Worm (Caenorhabditis elegans) whole organism, mixed stage, embryonic: ENCODE results near the gene srx-8.

Experiments
- M03D4.4 ChIP-seq: sonication (generic microtip); optimal IDR thresholded peaks from 2 replicates; lab custom pipeline; 2017; ENCODE audit warnings: mild to moderate bottlenecking, missing genetic modification characterization, missing compliant biosample characterization
- bed-3 ChIP-seq: fragments of 200-800 bp; sonication (Bioruptor generic); optimal IDR thresholded peaks from 3 replicates; lab custom pipeline; 2018; ENCODE audit warnings: mild to moderate bottlenecking, missing genetic modification characterization, moderate library complexity, missing compliant biosample characterization
- ceh-39 ChIP-seq: fragments of 150-350 bp; optimal IDR thresholded peaks from 2 replicates; lab custom pipeline; 2014; ENCODE audit warnings: missing biosample characterization, missing genetic modification characterization
- ceh-43 ChIP-seq: fragments of 200-800 bp; sonication (Bioruptor generic); optimal IDR thresholded peaks from 2 replicates; lab custom pipeline; 2018; ENCODE audit warnings: mild to moderate bottlenecking, missing genetic modification characterization, moderate library complexity, missing compliant biosample characterization
- ces-1 ChIP-seq: fragments of 150-350 bp; optimal IDR thresholded peaks from 2 replicates; lab custom pipeline; 2014; ENCODE audit warnings: missing biosample characterization, missing genetic modification reagents, missing genetic modification characterization
- cnd-1 ChIP-seq: fragments of 200-800 bp; sonication (Bioruptor generic); optimal IDR thresholded peaks from 2 replicates; lab custom pipeline; 2018; ENCODE audit warnings: mild to moderate bottlenecking, missing genetic modification characterization, missing compliant biosample characterization
- elt-1 ChIP-seq: sonication (generic microtip); optimal IDR thresholded peaks from 2 replicates; lab custom pipeline; 2017; ENCODE audit warnings: missing genetic modification characterization, mild to moderate bottlenecking, missing compliant biosample characterization, antibody characterized with exemption, moderate library complexity, borderline replicate concordance; ENCODE audit not compliant: insufficient read depth
- flh-1 ChIP-seq: fragments of 200-800 bp; sonication (Bioruptor generic); optimal IDR thresholded peaks from 2 replicates; lab custom pipeline; 2018; ENCODE audit warnings: mild to moderate bottlenecking, missing genetic modification characterization, moderate library complexity, missing compliant biosample characterization
- ham-2 ChIP-seq: fragments of 200-800 bp; sonication (Bioruptor generic); optimal IDR thresholded peaks from 2 replicates; lab custom pipeline; 2018; ENCODE audit warnings: mild to moderate bottlenecking, missing genetic modification characterization, missing compliant biosample characterization
- hlh-1 ChIP-seq: fragments of 150-350 bp; optimal IDR thresholded peaks from 2 replicates; lab custom pipeline; 2014; ENCODE audit warnings: missing biosample characterization, missing genetic modification reagents, missing genetic modification characterization
- lin-32 ChIP-seq: fragments of 200-800 bp; sonication (Bioruptor generic); optimal IDR thresholded peaks from 2 replicates; lab custom pipeline; 2018; ENCODE audit warnings: mild to moderate bottlenecking, missing genetic modification characterization, missing compliant biosample characterization
- lsy-2 ChIP-seq: fragments of 150-350 bp; optimal IDR thresholded peaks from 2 replicates; lab custom pipeline; 2014; ENCODE audit warnings: missing biosample characterization, missing genetic modification characterization
- mab-5 ChIP-seq: fragments of 150-350 bp; optimal IDR thresholded peaks from 2 replicates; lab custom pipeline; 2014; ENCODE audit warnings: missing biosample characterization, missing genetic modification characterization
- mep-1 ChIP-seq: fragments of 150-350 bp; optimal IDR thresholded peaks from 2 replicates; lab custom pipeline; 2017; ENCODE audit warnings: missing biosample characterization, missing genetic modification reagents, missing genetic modification characterization, inconsistent platforms
- mls-2 ChIP-seq: sonication (generic microtip); optimal IDR thresholded peaks from 2 replicates; lab custom pipeline; 2016; ENCODE audit warnings: mild to moderate bottlenecking, missing genetic modification characterization, moderate library complexity, missing compliant biosample characterization
- nhr-12 ChIP-seq: fragments of 150-350 bp; optimal IDR thresholded peaks from 2 replicates; lab custom pipeline; 2014; ENCODE audit warnings: missing biosample characterization, missing genetic modification characterization
- nhr-2 ChIP-seq: fragments of 150-350 bp; optimal IDR thresholded peaks from 2 replicates; lab custom pipeline; 2014; ENCODE audit warnings: missing biosample characterization, missing genetic modification characterization
- nhr-237 ChIP-seq: fragments of 150-350 bp; optimal IDR thresholded peaks from 2 replicates; lab custom pipeline; 2014; ENCODE audit warnings: missing biosample characterization, missing genetic modification characterization
- nhr-28 ChIP-seq: fragments of 150-350 bp; optimal IDR thresholded peaks from 2 replicates; lab custom pipeline; 2014; ENCODE audit warnings: missing biosample characterization, missing genetic modification characterization
- nhr-76 ChIP-seq: sonication (generic microtip); optimal IDR thresholded peaks from 2 replicates; lab custom pipeline; 2017; ENCODE audit warnings: missing biosample characterization, missing genetic modification characterization
- pha-4 ChIP-seq: fragments of 150-350 bp; optimal IDR thresholded peaks from 2 replicates; lab custom pipeline; 2018; ENCODE audit warnings: missing biosample characterization, missing genetic modification reagents, missing genetic modification characterization
- snpc-4 ChIP-seq: fragments of 150-350 bp; optimal IDR thresholded peaks from 2 replicates; lab custom pipeline; 2014; ENCODE audit warnings: missing biosample characterization, missing genetic modification characterization
- sptf-1 ChIP-seq: sonication (generic microtip); optimal IDR thresholded peaks from 2 replicates; lab custom pipeline; 2017; ENCODE audit warnings: mild to moderate bottlenecking, missing genetic modification characterization, moderate library complexity, missing compliant biosample characterization
- unc-120 ChIP-seq: sonication (generic microtip); optimal IDR thresholded peaks from 2 replicates; lab custom pipeline; 2017; ENCODE audit warnings: missing genetic modification characterization, missing compliant biosample characterization; ENCODE audit not compliant: poor library complexity, severe bottlenecking
- unc-39 ChIP-seq: fragments of 150-350 bp; optimal IDR thresholded peaks from 2 replicates; lab custom pipeline; 2014; ENCODE audit warnings: missing biosample characterization, missing genetic modification characterization
- unc-62 ChIP-seq: fragments of 150-350 bp; optimal IDR thresholded peaks from 2 replicates; lab custom pipeline; 2014; ENCODE audit warnings: missing biosample characterization, missing genetic modification reagents, missing genetic modification characterization
- zip-8 ChIP-seq: fragments of 150-350 bp; optimal IDR thresholded peaks from 2 replicates; lab custom pipeline; 2014; ENCODE audit warnings: missing biosample characterization, missing genetic modification characterization
- ztf-11 ChIP-seq: fragments of 150-350 bp; optimal IDR thresholded peaks from 2 replicates; lab custom pipeline; 2014; ENCODE audit warnings: missing biosample characterization, missing genetic modification characterization

The srx-8 gene

ce11 chrV:598626-599025 is 42.7 kb upstream of the srx-8 start:
- TF ChIP-seq nhr-237 (tag; lab: Kevin White, UChicago) (no peak), nhr-28 (no peak), hlh-1 (tag; lab: Kevin White, UChicago) (no peak), unc-120 (no peak), elt-1 (tag; lab: Kevin White, UChicago) (no peak), snpc-4 (no peak), ztf-11 (no peak), nhr-76 (no peak), nhr-12 (tag; lab: Kevin White, UChicago) (no peak)

DNA sequence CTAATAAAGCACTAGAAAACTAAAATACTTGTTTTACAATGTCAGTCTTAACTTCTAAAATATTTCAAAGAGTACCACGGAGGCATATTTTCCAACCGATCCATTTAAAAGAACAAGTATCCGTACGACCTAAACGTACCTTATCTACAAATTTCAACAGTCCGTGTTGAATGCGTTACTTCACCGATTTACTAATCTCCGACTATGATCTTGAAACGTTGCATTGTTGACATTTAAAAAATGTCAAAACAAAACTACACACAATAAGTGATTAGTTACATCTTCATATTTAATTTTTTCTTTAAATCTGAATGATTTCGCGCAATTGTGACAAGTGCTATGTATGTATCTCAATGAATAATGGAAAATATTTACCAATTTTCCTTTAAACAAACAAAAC is 41.9 kb upstream of the srx-8 start:
- TF ChIP-seq nhr-2 (no peak), ceh-39 (tag; lab: Kevin White, UChicago) (no peak), M03D4.4 (tag; lab: Kevin White, UChicago) (no peak), nhr-12 (tag; lab: Kevin White, UChicago) (no peak), unc-120 (no peak), nhr-237 (tag; lab: Kevin White, UChicago) (no peak), ham-2 (GFP tag; lab: Kevin White, UChicago) (no peak)

ce11 chrV:596923-597322 is 41.0 kb upstream of the srx-8 start:
- TF ChIP-seq ham-2 (GFP tag; lab: Kevin White, UChicago) (no peak), nhr-28 (no peak), nhr-237 (tag; lab: Kevin White, UChicago) (no peak), snpc-4 (no peak), zip-8 (tag; lab: Kevin White, UChicago) (no peak)

DNA sequence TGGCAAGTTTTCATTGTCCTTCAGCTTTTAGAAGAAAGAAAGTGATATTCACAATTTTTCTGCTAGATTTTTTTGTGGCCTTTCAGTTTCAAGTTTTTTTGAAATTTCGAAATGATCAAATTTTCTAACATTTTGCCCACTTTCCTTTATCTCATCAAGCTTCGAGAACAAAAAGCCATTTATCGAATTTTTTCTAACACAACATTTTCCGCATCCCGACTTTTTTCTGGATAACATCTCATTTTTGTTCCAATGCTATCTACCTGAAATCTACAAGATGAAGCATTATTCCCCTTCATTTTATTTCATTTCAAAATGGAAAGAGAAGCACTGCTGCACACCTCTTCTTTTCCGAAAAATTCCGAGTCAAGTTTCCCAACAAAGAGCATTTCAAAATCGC is 37.0 kb upstream of the srx-8 start, which contains the start of gene ZK488.5:
TSS of gene ZK488.5 (plus strand) at position 301 of the 400 bp plus-strand sequence.
- TF ChIP-seq cnd-1 (tag; lab: Kevin White, UChicago) (no peak), lsy-2 (tag; lab: Kevin White, UChicago) (no peak), bed-3 (no peak), zip-8 (tag; lab: Kevin White, UChicago) (no peak), mab-5 (no peak), unc-39 (no peak), sptf-1 (tag; lab: Kevin White, UChicago) (no peak), mep-1 (tag; lab: Kevin White, UChicago) (no peak), unc-62 (GFP tag; lab: Kevin White, UChicago) (no peak), pha-4 (tag; lab: Kevin White, UChicago) (no peak)
- TF ChIP-seq, all 35 proteins: peak for 0

ce11 chrV:590182-590581 is 34.2 kb upstream of the srx-8 start, which contains the start of gene ZK488.6:
ZK488.6 (plus strand) TSS chrV:590482.
- TF ChIP-seq ceh-43 (no peak), ces-1 (GFP tag; lab: Kevin White, UChicago) (no peak), unc-39 (no peak), mls-2 (tag; lab: Kevin White, UChicago) (no peak), cnd-1 (tag; lab: Kevin White, UChicago) (no peak)
- TF ChIP-seq, all 35 proteins: peak for 0

ce11 chrV:587818-588217 is 31.9 kb upstream of the srx-8 start, which contains the start of gene K06H6.1:
K06H6.1 (plus strand) TSS chrV:588118.
- TF ChIP-seq ceh-39 (tag; lab: Kevin White, UChicago) (no peak), unc-62 (GFP tag; lab: Kevin White, UChicago) (no peak), M03D4.4 (tag; lab: Kevin White, UChicago) (no peak), nhr-76 (no peak), pha-4 (tag; lab: Kevin White, UChicago) (no peak), nhr-12 (tag; lab: Kevin White, UChicago) (no peak), nhr-237 (tag; lab: Kevin White, UChicago) (no peak), ztf-11 (no peak), sptf-1 (tag; lab: Kevin White, UChicago) (no peak), zip-8 (tag; lab: Kevin White, UChicago) (no peak), mls-2 (tag; lab: Kevin White, UChicago) (no peak), lsy-2 (tag; lab: Kevin White, UChicago) (no peak), lin-32 (GFP tag; lab: Kevin White, UChicago) (no peak), flh-1 (no peak)
